Worm (Caenorhabditis elegans) whole organism, L1 larva: ENCODE measurements around the gene fask-1.

Experiments
- C16A3.4 ChIP-seq: fragments of 150-350 bp; optimal IDR thresholded peaks from 2 replicates; lab custom pipeline; 2014; ENCODE audit warnings: missing biosample characterization, missing genetic modification characterization
- C34B4.2 ChIP-seq: sonication (generic microtip); optimal IDR thresholded peaks from 2 replicates; lab custom pipeline; 2017; ENCODE audit warnings: mild to moderate bottlenecking, missing genetic modification characterization, missing compliant biosample characterization
- alr-1 ChIP-seq: fragments of 200-800 bp; sonication (Bioruptor generic); optimal IDR thresholded peaks from 2 replicates; lab custom pipeline; 2018; ENCODE audit warnings: borderline replicate concordance, mild to moderate bottlenecking, missing genetic modification characterization, missing compliant biosample characterization
- aly-2 ChIP-seq: fragments of 150-350 bp; optimal IDR thresholded peaks from 2 replicates; lab custom pipeline; 2014; ENCODE audit warnings: missing biosample characterization, missing genetic modification characterization
- blmp-1 ChIP-seq: fragments of 150-350 bp; optimal IDR thresholded peaks from 2 replicates; lab custom pipeline; 2014; ENCODE audit warnings: missing biosample characterization, missing genetic modification characterization
- efl-1 ChIP-seq, 4 experiments: fragments of 150-350 bp; optimal IDR thresholded peaks in 3 of 4; peaks in 1 of 4; 1 replicate in 1 of 4; 2 replicates in 3 of 4; lab custom pipeline; 2014; ENCODE audit warnings: missing biosample characterization in 2 of 4, missing genetic modification characterization in 2 of 4, missing genetic modification reagents in 2 of 4
- efl-3 ChIP-seq: fragments of 200-800 bp; sonication (Bioruptor generic); optimal IDR thresholded peaks from 2 replicates; lab custom pipeline; 2018; ENCODE audit warnings: mild to moderate bottlenecking, missing genetic modification characterization, missing compliant biosample characterization
- egl-13 ChIP-seq: sonication (generic microtip); optimal IDR thresholded peaks from 2 replicates; lab custom pipeline; 2016; ENCODE audit warnings: missing genotype, missing genetic modification reagents, missing genetic modification characterization, missing compliant biosample characterization
- egl-27 ChIP-seq, 2 experiments: fragments of 150-350 bp in 1 of 2; sonication (generic microtip); optimal IDR thresholded peaks; 3 replicates each; lab custom pipeline; 2017 to 2018; ENCODE audit warnings: missing biosample characterization in 2 of 2, missing genetic modification characterization in 2 of 2, missing genetic modification reagents in 2 of 2
- elt-2 ChIP-seq: sonication (generic microtip); optimal IDR thresholded peaks from 2 replicates; lab custom pipeline; 2016; ENCODE audit warnings: missing genetic modification characterization, mild to moderate bottlenecking, inconsistent platforms, missing compliant biosample characterization, missing genetic modification reagents
- elt-3 ChIP-seq, 6 experiments: fragments of 150-350 bp in 1 of 6; sonication (generic microtip); optimal IDR thresholded peaks; 2 replicates each; lab custom pipeline; 2017 to 2018; ENCODE audit warnings: missing biosample characterization in 6 of 6, missing genetic modification characterization in 6 of 6, inconsistent platforms in 1 of 6
- fkh-4 ChIP-seq: sonication (generic microtip); optimal IDR thresholded peaks from 2 replicates; lab custom pipeline; 2016; ENCODE audit warnings: missing compliant biosample characterization, missing genetic modification characterization, borderline replicate concordance
- fkh-8 ChIP-seq: sonication (generic microtip); optimal IDR thresholded peaks from 2 replicates; lab custom pipeline; 2016; ENCODE audit warnings: mild to moderate bottlenecking, missing genetic modification characterization, missing compliant biosample characterization
- grh-1 ChIP-seq: fragments of 200-800 bp; sonication (Bioruptor generic); IDR thresholded peaks from 2 replicates; pipeline ENCODE4 v1.3.6; 2022; ENCODE audit warnings: missing genetic modification reagents, missing genetic modification characterization, missing compliant biosample characterization
- irx-1 ChIP-seq: sonication (generic microtip); optimal IDR thresholded peaks from 2 replicates; lab custom pipeline; 2016; ENCODE audit warnings: missing genetic modification characterization, missing compliant biosample characterization
- lin-14 ChIP-seq: fragments of 200-800 bp; sonication (Bioruptor generic); optimal IDR thresholded peaks from 2 replicates; lab custom pipeline; 2018; ENCODE audit warnings: mild to moderate bottlenecking, missing genetic modification characterization, moderate library complexity, missing compliant biosample characterization
- lsy-2 ChIP-seq, 2 experiments: fragments of 150-350 bp; optimal IDR thresholded peaks; 2 replicates each; lab custom pipeline; 2014; ENCODE audit warnings: missing biosample characterization in 2 of 2, missing genetic modification characterization in 2 of 2
- mdl-1 ChIP-seq, 2 experiments: fragments of 150-350 bp; optimal IDR thresholded peaks; 2 replicates each; lab custom pipeline; 2014 to 2017; ENCODE audit warnings: missing biosample characterization in 2 of 2, missing genetic modification characterization in 2 of 2, inconsistent platforms in 1 of 2
- mep-1 ChIP-seq: fragments of 150-350 bp; optimal IDR thresholded peaks from 2 replicates; lab custom pipeline; 2014; ENCODE audit warnings: missing biosample characterization, missing genetic modification characterization
- nhr-11 ChIP-seq: fragments of 150-350 bp; optimal IDR thresholded peaks from 2 replicates; lab custom pipeline; 2014; ENCODE audit warnings: missing biosample characterization, missing genetic modification characterization
- nhr-237 ChIP-seq: fragments of 150-350 bp; optimal IDR thresholded peaks from 2 replicates; lab custom pipeline; 2014; ENCODE audit warnings: missing biosample characterization, missing genetic modification characterization
- nhr-47 ChIP-seq: sonication (generic microtip); optimal IDR thresholded peaks from 2 replicates; lab custom pipeline; 2016; ENCODE audit warnings: mild to moderate bottlenecking, missing genetic modification characterization, moderate library complexity, missing compliant biosample characterization
- nhr-71 ChIP-seq: sonication (generic microtip); optimal IDR thresholded peaks from 2 replicates; lab custom pipeline; 2016; ENCODE audit warnings: mild to moderate bottlenecking, missing genetic modification characterization, moderate library complexity, missing compliant biosample characterization
- nhr-76 ChIP-seq: sonication (generic microtip); optimal IDR thresholded peaks from 2 replicates; lab custom pipeline; 2017; ENCODE audit warnings: missing biosample characterization, missing genetic modification characterization
- nhr-77 ChIP-seq: fragments of 150-350 bp; optimal IDR thresholded peaks from 2 replicates; lab custom pipeline; 2014; ENCODE audit warnings: missing biosample characterization, missing genetic modification characterization
- nhr-84 ChIP-seq: sonication (generic microtip); optimal IDR thresholded peaks from 2 replicates; lab custom pipeline; 2017; ENCODE audit warnings: missing biosample characterization, missing genetic modification characterization
- pag-3 ChIP-seq: sonication (generic microtip); optimal IDR thresholded peaks from 2 replicates; lab custom pipeline; 2017; ENCODE audit warnings: missing genetic modification characterization, mild to moderate bottlenecking, missing compliant biosample characterization, antibody characterized with exemption, borderline replicate concordance; ENCODE audit not compliant: insufficient read depth
- pqm-1 ChIP-seq: sonication (generic microtip); optimal IDR thresholded peaks from 3 replicates; lab custom pipeline; 2017; ENCODE audit warnings: missing biosample characterization, missing genetic modification characterization
- skn-1 ChIP-seq: fragments of 150-350 bp; optimal IDR thresholded peaks from 2 replicates; lab custom pipeline; 2014; ENCODE audit warnings: missing biosample characterization, missing genetic modification characterization
- snu-23 ChIP-seq: sonication (generic microtip); optimal IDR thresholded peaks from 2 replicates; lab custom pipeline; 2016; ENCODE audit warnings: missing genetic modification characterization, missing compliant biosample characterization
- sptf-1 ChIP-seq: fragments of 150-350 bp; optimal IDR thresholded peaks from 2 replicates; lab custom pipeline; 2014; ENCODE audit warnings: missing biosample characterization, missing genetic modification characterization
- tlp-1 ChIP-seq: fragments of 150-350 bp; optimal IDR thresholded peaks from 2 replicates; lab custom pipeline; 2014; ENCODE audit warnings: missing biosample characterization, missing genetic modification characterization
- unc-30 ChIP-seq: sonication (generic microtip); optimal IDR thresholded peaks from 2 replicates; lab custom pipeline; 2017; ENCODE audit warnings: missing biosample characterization, missing genetic modification characterization
- unc-86 ChIP-seq: sonication (generic microtip); optimal IDR thresholded peaks from 2 replicates; lab custom pipeline; 2016; ENCODE audit warnings: missing genetic modification characterization, missing compliant biosample characterization
- vab-15 ChIP-seq: sonication (generic microtip); optimal IDR thresholded peaks from 2 replicates; lab custom pipeline; 2017; ENCODE audit warnings: missing genotype, mild to moderate bottlenecking, missing genetic modification characterization, missing compliant biosample characterization
- xbp-1 ChIP-seq: sonication (generic microtip); optimal IDR thresholded peaks from 2 replicates; lab custom pipeline; 2016; ENCODE audit warnings: missing genetic modification characterization, missing compliant biosample characterization
- zag-1 ChIP-seq: fragments of 150-350 bp; optimal IDR thresholded peaks from 2 replicates; lab custom pipeline; 2014; ENCODE audit warnings: missing biosample characterization, missing genetic modification characterization
- ztf-4 ChIP-seq: fragments of 150-350 bp; optimal IDR thresholded peaks from 2 replicates; lab custom pipeline; 2014; ENCODE audit warnings: missing biosample characterization, missing genetic modification characterization

fask-1 gene

DNA sequence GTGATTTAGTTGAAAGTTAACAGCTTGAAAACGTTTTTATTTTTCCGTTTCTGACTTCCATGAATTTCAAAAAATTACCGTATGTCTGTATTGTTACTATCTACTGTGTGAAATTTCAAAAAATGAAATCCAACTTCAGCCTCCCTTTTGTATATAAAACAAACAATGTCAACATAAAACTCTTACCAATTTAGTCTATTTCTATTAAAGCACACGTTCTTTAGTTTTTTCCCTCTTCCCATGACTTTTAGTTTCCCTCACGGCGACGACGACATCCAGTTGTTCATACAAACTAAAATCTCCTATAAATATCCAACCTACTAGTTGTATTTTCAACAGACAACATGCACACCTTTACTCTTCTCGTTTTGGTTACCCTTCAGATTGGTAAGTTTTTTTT is 41.2 kb upstream of the fask-1 start, which contains the start of gene scl-3:
TSS of gene scl-3 (plus strand) at position 301 of the 400 bp plus-strand sequence.
- no peak for TF ChIP-seq pqm-1 (tag; lab: Kevin White, UChicago)
- no peak for TF ChIP-seq zag-1 (tag; lab: Kevin White, UChicago)
- TF ChIP-seq egl-13 (tag; lab: Kevin White, UChicago): no peak
- TF ChIP-seq nhr-11 (tag; lab: Kevin White, UChicago): no peak
- no peak for TF ChIP-seq C16A3.4
- TF ChIP-seq tlp-1: no peak
- TF ChIP-seq fkh-8 (tag; lab: Kevin White, UChicago): no peak
- no peak for TF ChIP-seq mdl-1 (tag; optimal IDR thresholded peaks at IDR 0.05; lab: Kevin White, UChicago)
- no peak for TF ChIP-seq mep-1 (tag; lab: Kevin White, UChicago)
- no peak for TF ChIP-seq aly-2 (tag; lab: Kevin White, UChicago)
- no peak for TF ChIP-seq nhr-76 (tag; lab: Kevin White, UChicago)
- no peak for TF ChIP-seq blmp-1 (tag; lab: Kevin White, UChicago)
- TF ChIP-seq C34B4.2 (tag; lab: Kevin White, UChicago): no peak
- no peak for TF ChIP-seq lsy-2 (tag; optimal IDR thresholded peaks at IDR 0.05; lab: Kevin White, UChicago)

DNA sequence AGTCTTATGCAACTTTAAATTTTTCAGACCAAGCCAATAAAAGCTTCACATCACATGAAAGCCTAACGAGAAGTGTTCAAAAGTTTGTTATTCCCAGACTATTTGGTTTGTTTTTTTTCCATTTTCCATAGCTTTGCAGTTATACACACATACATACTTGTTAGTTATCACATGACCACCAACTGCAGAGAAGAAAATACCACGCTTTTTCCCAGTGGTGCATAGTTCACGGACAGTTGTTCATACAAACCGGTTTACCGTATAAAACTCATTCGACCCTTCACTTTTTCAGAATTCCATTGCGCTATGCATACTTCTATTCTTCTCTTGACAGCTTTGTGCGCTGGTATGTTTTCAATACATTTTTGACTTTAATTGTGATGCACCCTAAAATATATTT is 36.8 kb upstream of the fask-1 start, which contains the start of gene scl-5:
TSS of gene scl-5 (plus strand) at position 301 of the 400 bp plus-strand sequence.
- TF ChIP-seq unc-30 (no peak), nhr-71 (tag; lab: Kevin White, UChicago) (no peak)

DNA sequence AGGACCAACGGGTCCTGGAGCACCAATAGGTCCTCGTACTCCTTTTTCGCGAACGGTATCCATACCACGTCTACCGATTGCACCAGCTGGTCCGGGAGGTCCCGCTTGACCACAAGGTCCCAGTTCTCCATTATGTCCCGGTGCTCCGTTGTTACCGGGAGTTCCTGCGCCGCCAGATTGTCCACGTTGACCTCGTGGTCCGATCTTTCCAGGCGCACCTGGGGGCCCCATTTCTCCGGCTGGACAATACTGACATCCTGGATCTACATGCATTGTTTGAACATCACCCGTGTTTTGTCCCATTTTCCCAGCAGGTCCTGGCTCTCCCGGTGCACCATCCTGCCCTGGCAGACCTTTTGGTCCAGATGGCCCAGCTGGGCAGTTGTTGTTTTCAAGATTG is 34.5 kb upstream of the fask-1 start:
- TF ChIP-seq nhr-84 (no peak), grh-1 (GFP tag; lab: Robert Waterston, UW) (no peak), snu-23 (GFP tag; lab: Kevin White, UChicago) (no peak), egl-27 (tag; optimal IDR thresholded peaks at IDR 0.05; lab: Kevin White, UChicago) (no peak), skn-1 (tag; lab: Kevin White, UChicago) (no peak), nhr-77 (tag; lab: Kevin White, UChicago) (no peak), efl-1 (optimal IDR thresholded peaks at IDR 0.05; lab: Kevin White, UChicago) (no peak), efl-1 (GFP tag; optimal IDR thresholded peaks at IDR 0.05 in 1 of 2; lab: Kevin White, UChicago) (no peak), nhr-47 (no peak), elt-2 (tag; lab: Kevin White, UChicago) (no peak)

DNA sequence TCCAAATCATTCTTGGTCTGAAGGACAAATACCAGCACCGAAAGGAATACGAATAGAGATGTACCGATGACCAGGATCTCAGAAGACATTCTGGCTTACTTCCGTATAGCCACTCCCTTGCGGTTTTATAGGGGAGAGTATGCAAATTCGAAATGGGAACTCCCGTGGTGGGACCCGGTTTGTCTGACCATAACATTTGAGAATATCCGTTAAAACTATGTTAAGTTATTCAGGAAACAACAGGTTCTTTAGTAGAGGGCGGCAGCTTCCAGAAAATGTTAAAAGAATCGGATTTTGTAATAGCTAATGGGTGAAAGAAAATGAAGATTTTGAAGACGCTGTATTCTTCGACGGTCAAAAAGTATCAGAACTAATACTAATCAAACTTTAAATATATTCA is 33.3 kb upstream of the fask-1 start, which contains the start of gene col-131:
TSS of gene col-131 (minus strand) at position 101 of the 400 bp plus-strand sequence.
- TF ChIP-seq lin-14: no peak
- TF ChIP-seq elt-3 (tag; optimal IDR thresholded peaks at IDR 0.05; lab: Kevin White, UChicago): no peak
- TF ChIP-seq nhr-77 (tag; lab: Kevin White, UChicago): no peak
- TF ChIP-seq nhr-237: no peak
- TF ChIP-seq efl-3 (GFP tag; lab: Kevin White, UChicago): no peak
- TF ChIP-seq fkh-4 (tag; lab: Kevin White, UChicago): no peak
- no peak for TF ChIP-seq skn-1 (tag; lab: Kevin White, UChicago)
- no peak for TF ChIP-seq nhr-76 (tag; lab: Kevin White, UChicago)
- TF ChIP-seq C16A3.4: no peak
- TF ChIP-seq xbp-1 (tag; lab: Kevin White, UChicago): no peak
- TF ChIP-seq efl-1 (optimal IDR thresholded peaks at IDR 0.05; lab: Kevin White, UChicago): no peak
- no peak for TF ChIP-seq efl-1 (GFP tag; optimal IDR thresholded peaks at IDR 0.05 in 1 of 2; lab: Kevin White, UChicago)
- no peak for TF ChIP-seq blmp-1 (tag; lab: Kevin White, UChicago)
- no peak for TF ChIP-seq alr-1 (tag; lab: Kevin White, UChicago)
- TF ChIP-seq ztf-4 (tag; lab: Kevin White, UChicago): no peak
- TF ChIP-seq irx-1 (tag; lab: Kevin White, UChicago): no peak
- no peak for TF ChIP-seq unc-86 (tag; lab: Kevin White, UChicago)
- no peak for TF ChIP-seq egl-13 (tag; lab: Kevin White, UChicago)
- TF ChIP-seq sptf-1 (tag; lab: Kevin White, UChicago): no peak
- no peak for TF ChIP-seq pag-3 (tag; lab: Kevin White, UChicago)
- no peak for TF ChIP-seq vab-15 (tag; lab: Kevin White, UChicago)
